Fruit fly (Drosophila melanogaster): ENCODE data around the gene CG6834.

- TF ChIP-seq EcR (GFP tag; optimal IDR thresholded peaks at IDR 0.05) (no peak), Dll (optimal IDR thresholded peaks at IDR 0.05) (no peak)
These were observed 41.1 kb downstream of the CG6834 start for dm6 chr3R:11646826-11647225.
